Fruit fly (Drosophila melanogaster) whole organism, embryonic: ENCODE measurements around the gene CG32706.

ENCODE experiments used
- Awh ChIP-seq: fragments of 200-800 bp; sonication (Bioruptor generic); IDR thresholded peaks from 2 replicates; pipeline ENCODE4, ENCODE4 v1.3.6; 2022; ENCODE audit warnings: missing biosample characterization, missing genetic modification characterization
- CG10267 ChIP-seq: fragments of 200-800 bp; sonication (Bioruptor generic); optimal IDR thresholded peaks from 2 replicates; lab custom pipeline; 2018; ENCODE audit warnings: missing biosample characterization, mild to moderate bottlenecking, missing genetic modification characterization, moderate library complexity
- CG11398 ChIP-seq: fragments of 200-800 bp; sonication (Bioruptor generic); optimal IDR thresholded peaks from 2 replicates; lab custom pipeline; 2016; ENCODE audit warnings: missing biosample characterization, missing genetic modification characterization
- CG11504 ChIP-seq: fragments of 200-800 bp; sonication (Bioruptor generic); optimal IDR thresholded peaks from 3 replicates; lab custom pipeline; 2019; ENCODE audit warnings: missing biosample characterization, mild to moderate bottlenecking, missing genetic modification characterization, moderate library complexity
- CG12104 ChIP-seq: fragments of 200-800 bp; sonication (Bioruptor generic); optimal IDR thresholded peaks from 3 replicates; lab custom pipeline; 2016; ENCODE audit warnings: missing biosample characterization, missing genetic modification characterization
- CG1233 ChIP-seq: fragments of 200-800 bp; sonication (Bioruptor generic); optimal IDR thresholded peaks from 4 replicates; lab custom pipeline; 2018; ENCODE audit warnings: missing biosample characterization, mild to moderate bottlenecking, missing genetic modification characterization
- CG12769 ChIP-seq: fragments of 200-800 bp; sonication (Bioruptor generic); optimal IDR thresholded peaks from 2 replicates; lab custom pipeline; 2019; ENCODE audit warnings: missing biosample characterization, mild to moderate bottlenecking, missing genetic modification characterization, moderate library complexity
- CG17829 ChIP-seq: fragments of 200-800 bp; optimal IDR thresholded peaks from 2 replicates; lab custom pipeline; 2019; ENCODE audit warnings: missing biosample characterization, mild to moderate bottlenecking, missing genetic modification characterization, moderate library complexity
- CG2116 ChIP-seq: fragments of 200-800 bp; sonication (Bioruptor generic); optimal IDR thresholded peaks from 3 replicates; lab custom pipeline; 2018; ENCODE audit warnings: missing biosample characterization, mild to moderate bottlenecking, missing genetic modification characterization
- CG2120 ChIP-seq: fragments of 200-800 bp; sonication (Bioruptor generic); optimal IDR thresholded peaks from 3 replicates; lab custom pipeline; 2016; ENCODE audit warnings: missing biosample characterization, missing genetic modification characterization
- CG33213 ChIP-seq: fragments of 200-800 bp; sonication (Bioruptor generic); optimal IDR thresholded peaks from 3 replicates; lab custom pipeline; 2016; ENCODE audit warnings: missing biosample characterization, missing genetic modification characterization
- CG34422 ChIP-seq: fragments of 200-800 bp; sonication (Bioruptor generic); IDR thresholded peaks from 3 replicates; pipeline ENCODE4 v1.3.6; 2022; ENCODE audit warnings: missing biosample characterization, missing genetic modification characterization
- CG3847 ChIP-seq: fragments of 200-800 bp; sonication (Bioruptor generic); IDR thresholded peaks from 2 replicates; pipeline ENCODE4 v1.3.6; 2022; ENCODE audit warnings: missing biosample characterization, missing genetic modification characterization
- CG43689 ChIP-seq: fragments of 200-800 bp; sonication (Bioruptor generic); IDR thresholded peaks from 2 replicates; pipeline ENCODE4 v1.3.6; 2022; ENCODE audit warnings: missing biosample characterization, missing genetic modification characterization
- CG4820 ChIP-seq: fragments of 200-800 bp; sonication (Bioruptor generic); optimal IDR thresholded peaks from 3 replicates; lab custom pipeline; 2016; ENCODE audit warnings: missing biosample characterization, missing genetic modification characterization
- CG6175 ChIP-seq: fragments of 200-800 bp; sonication (Bioruptor generic); IDR thresholded peaks from 3 replicates; pipeline ENCODE4 v1.3.6; 2022; ENCODE audit warnings: missing biosample characterization, missing genetic modification characterization
- CG6765 ChIP-seq: fragments of 200-800 bp; sonication (Bioruptor generic); optimal IDR thresholded peaks from 3 replicates; lab custom pipeline; 2017; ENCODE audit warnings: missing biosample characterization, mild to moderate bottlenecking, missing genetic modification characterization
- CG6791 ChIP-seq: fragments of 200-800 bp; sonication (Bioruptor generic); IDR thresholded peaks from 3 replicates; pipeline ENCODE4 v1.3.6; 2022; ENCODE audit warnings: missing biosample characterization, missing genetic modification characterization; ENCODE audit not compliant: partially characterized antibody
- CG7987 ChIP-seq: fragments of 200-800 bp; sonication (Bioruptor generic); optimal IDR thresholded peaks from 2 replicates; lab custom pipeline; 2018; ENCODE audit warnings: missing biosample characterization, mild to moderate bottlenecking, missing genetic modification characterization, moderate library complexity
- CkIIα-i1 ChIP-seq: fragments of 200-800 bp; sonication (Bioruptor generic); IDR thresholded peaks from 2 replicates; pipeline ENCODE4 v1.3.6; 2022; ENCODE audit warnings: missing biosample characterization, missing genetic modification characterization
- Dll ChIP-seq: fragments of 200-800 bp; sonication (Bioruptor generic); IDR thresholded peaks from 4 replicates; pipeline ENCODE4 v1.3.6; 2022; ENCODE audit warnings: missing biosample characterization, missing genetic modification characterization; ENCODE audit not compliant: partially characterized antibody
- H2.0 ChIP-seq: fragments of 200-800 bp; sonication (Bioruptor generic); IDR thresholded peaks from 2 replicates; pipeline ENCODE4 v1.3.6; 2022; ENCODE audit warnings: missing biosample characterization, missing genetic modification characterization
- HHEX ChIP-seq: fragments of 200-800 bp; sonication (Bioruptor generic); optimal IDR thresholded peaks from 3 replicates; lab custom pipeline; 2017; ENCODE audit warnings: missing biosample characterization, mild to moderate bottlenecking, missing genetic modification characterization, missing genetic modification reagents
- HLH3B ChIP-seq: fragments of 200-800 bp; sonication (Bioruptor generic); IDR thresholded peaks from 2 replicates; pipeline ENCODE4 v1.3.6; 2022; ENCODE audit warnings: missing biosample characterization, missing genetic modification characterization
- Hmr ChIP-seq: fragments of 200-800 bp; sonication (Bioruptor generic); optimal IDR thresholded peaks from 3 replicates; lab custom pipeline; 2017; ENCODE audit warnings: mild to moderate bottlenecking, missing biosample characterization, missing genetic modification reagents, missing genetic modification characterization
- Lhr ChIP-seq: fragments of 200-800 bp; sonication (Bioruptor generic); optimal IDR thresholded peaks from 3 replicates; lab custom pipeline; 2017; ENCODE audit warnings: mild to moderate bottlenecking, missing biosample characterization, missing genetic modification reagents, missing genetic modification characterization
- Nf-YC ChIP-seq: fragments of 200-800 bp; optimal IDR thresholded peaks from 3 replicates; lab custom pipeline; 2019; ENCODE audit warnings: missing biosample characterization, mild to moderate bottlenecking, missing genetic modification characterization, moderate library complexity
- Ptx1 ChIP-seq: fragments of 200-800 bp; sonication (Bioruptor generic); IDR thresholded peaks from 2 replicates; pipeline ENCODE4 v1.3.6; 2022; ENCODE audit warnings: missing biosample characterization, missing genetic modification characterization
- Rx ChIP-seq: fragments of 200-800 bp; sonication (Bioruptor generic); IDR thresholded peaks from 2 replicates; pipeline ENCODE4 v1.3.6; 2022; ENCODE audit warnings: missing biosample characterization, missing genetic modification characterization
- ara ChIP-seq: fragments of 200-800 bp; sonication (Bioruptor generic); IDR thresholded peaks from 2 replicates; pipeline ENCODE4 v1.3.6; 2022; ENCODE audit warnings: missing biosample characterization, missing genetic modification characterization
- bigmax ChIP-seq: fragments of 200-800 bp; sonication (Bioruptor generic); optimal IDR thresholded peaks from 2 replicates; lab custom pipeline; 2018; ENCODE audit warnings: missing biosample characterization, mild to moderate bottlenecking, missing genetic modification characterization
- disco-r ChIP-seq: fragments of 200-800 bp; sonication (Bioruptor generic); optimal IDR thresholded peaks from 2 replicates; lab custom pipeline; 2016; ENCODE audit warnings: missing biosample characterization, missing genetic modification characterization
- emc ChIP-seq: fragments of 200-800 bp; sonication (Bioruptor generic); optimal IDR thresholded peaks from 2 replicates; lab custom pipeline; 2016; ENCODE audit warnings: missing biosample characterization, missing genetic modification characterization
- gt ChIP-seq: fragments of 200-800 bp; sonication (Bioruptor generic); IDR thresholded peaks from 2 replicates; pipeline ENCODE4 v1.3.6; 2022; ENCODE audit warnings: missing biosample characterization, missing genetic modification characterization
- hth ChIP-seq: fragments of >200 bp; optimal IDR thresholded peaks from 2 replicates; lab custom pipeline; 2017; ENCODE audit warnings: inconsistent platforms
- luna ChIP-seq: fragments of 200-800 bp; sonication (Bioruptor generic); optimal IDR thresholded peaks from 2 replicates; lab custom pipeline; 2016; ENCODE audit warnings: missing biosample characterization, missing genetic modification characterization
- nerfin-1 ChIP-seq: fragments of 200-800 bp; sonication (Bioruptor generic); optimal IDR thresholded peaks from 3 replicates; lab custom pipeline; 2019; ENCODE audit warnings: missing biosample characterization, mild to moderate bottlenecking, missing genetic modification characterization, moderate library complexity
- org-1 ChIP-seq: fragments of 200-800 bp; sonication (Bioruptor generic); optimal IDR thresholded peaks from 2 replicates; lab custom pipeline; 2017; ENCODE audit warnings: missing biosample characterization, missing genetic modification characterization
- psq ChIP-seq: fragments of 200-800 bp; sonication (Bioruptor generic); optimal IDR thresholded peaks from 2 replicates; lab custom pipeline; 2017; ENCODE audit warnings: missing biosample characterization, missing genetic modification characterization
- pum ChIP-seq: fragments of 200-800 bp; sonication (Bioruptor generic); optimal IDR thresholded peaks from 2 replicates; lab custom pipeline; 2016; ENCODE audit warnings: missing biosample characterization, missing genetic modification characterization
- scrt ChIP-seq: fragments of 200-800 bp; sonication (Bioruptor generic); optimal IDR thresholded peaks from 2 replicates; lab custom pipeline; 2018; ENCODE audit warnings: missing biosample characterization, mild to moderate bottlenecking, missing genetic modification characterization, moderate library complexity
- sens-2 ChIP-seq: fragments of 200-800 bp; sonication (Bioruptor generic); IDR thresholded peaks from 2 replicates; pipeline ENCODE4 v1.3.6; 2022; ENCODE audit warnings: missing biosample characterization, missing genetic modification characterization
- sisA ChIP-seq: fragments of 200-800 bp; sonication (Bioruptor generic); IDR thresholded peaks from 2 replicates; pipeline ENCODE4 v1.3.6; 2022; ENCODE audit warnings: missing biosample characterization, missing genetic modification characterization
- sna ChIP-seq: fragments of 200-800 bp; sonication (Bioruptor generic); IDR thresholded peaks from 2 replicates; pipeline ENCODE4 v1.3.6; 2022; ENCODE audit warnings: missing biosample characterization, missing genetic modification characterization; ENCODE audit not compliant: partially characterized antibody
- sob ChIP-seq: fragments of 200-800 bp; sonication (Bioruptor generic); IDR thresholded peaks from 2 replicates; pipeline ENCODE4 v1.3.6; 2022; ENCODE audit warnings: missing biosample characterization, missing genetic modification characterization
- sug ChIP-seq: fragments of 200-800 bp; optimal IDR thresholded peaks from 2 replicates; lab custom pipeline; 2019; ENCODE audit warnings: missing biosample characterization, mild to moderate bottlenecking, missing genetic modification characterization, moderate library complexity
- ttk ChIP-seq: fragments of 200-800 bp; sonication (Bioruptor generic); IDR thresholded peaks from 2 replicates; pipeline ENCODE4 v2.1.2; 2022; ENCODE audit warnings: missing biosample characterization, missing genetic modification characterization
- unpg ChIP-seq: fragments of 200-800 bp; sonication (Bioruptor generic); optimal IDR thresholded peaks from 3 replicates; lab custom pipeline; 2018; ENCODE audit warnings: missing biosample characterization, mild to moderate bottlenecking, missing genetic modification characterization, moderate library complexity
- wek ChIP-seq: fragments of 200-800 bp; sonication (Bioruptor generic); optimal IDR thresholded peaks from 3 replicates; lab custom pipeline; 2018; ENCODE audit warnings: missing biosample characterization, mild to moderate bottlenecking, missing genetic modification characterization, moderate library complexity

CG32706 gene

dm6 chrX:9109072-9109844 lies 22.3 kb downstream of the CG32706 start (continued):
- TF ChIP-seq scrt (peak; percentile 37), luna (GFP tag; lab: Kevin White, UChicago) (no peak), CG6175 (GFP tag; lab: Robert Waterston, UW) (no peak), CG1233 (GFP tag; lab: Kevin White, UChicago) (peak; percentile 31), Hmr (peak; percentile 39), sisA (GFP tag; lab: Robert Waterston, UW) (no peak; the same call in none of the 2 replicates), CG12769 (tag; lab: Kevin White, UChicago) (no peak), H2.0 (GFP tag; lab: Robert Waterston, UW) (peak; percentile 36), psq (GFP tag; lab: Kevin White, UChicago) (no peak), Rx (GFP tag; lab: Robert Waterston, UW) (peak; percentile 43), sug (tag; lab: Kevin White, UChicago) (no peak), ttk (GFP tag; lab: Robert Waterston, UW) (peak; percentile 22; the same call in 1 of the 2 replicates), ara (peak; percentile 22; the same call in 1 of the 2 replicates), CkIIα-i1 (GFP tag; lab: Robert Waterston, UW) (no peak), Lhr (GFP tag; lab: Kevin White, UChicago) (peak; percentile 61), CG17829 (tag; lab: Kevin White, UChicago) (peak; percentile 48), bigmax (GFP tag; lab: Kevin White, UChicago) (no peak), CG6791 (GFP tag; lab: Robert Waterston, UW) (no peak), nerfin-1 (tag; lab: Kevin White, UChicago) (peak; percentile 30), CG43689 (GFP tag; lab: Robert Waterston, UW) (no peak), CG4820 (GFP tag; lab: Kevin White, UChicago) (no peak), pum (GFP tag; lab: Kevin White, UChicago) (no peak), Ptx1 (GFP tag; lab: Robert Waterston, UW) (peak; percentile 24; the same call in 1 of the 2 replicates), CG6765 (no peak), CG3847 (GFP tag; lab: Robert Waterston, UW) (peak; percentile 22), sob (GFP tag; lab: Robert Waterston, UW) (peak; percentile 38; the same call in 1 of the 2 replicates), sens-2 (no peak), CG11504 (tag; lab: Kevin White, UChicago) (no peak), Dll (GFP tag; lab: Robert Waterston, UW) (0 out of 4 replicates have a peak, but pooled peaks have one; percentile 28), CG7987 (GFP tag; lab: Kevin White, UChicago) (no peak), Awh (GFP tag; lab: Robert Waterston, UW) (peak; percentile 44; the same call in 1 of the 2 replicates), disco-r (GFP tag; lab: Kevin White, UChicago) (no peak), HLH3B (GFP tag; lab: Robert Waterston, UW) (0 out of 2 replicates have a peak, but pooled peaks have one; percentile 9), CG12104 (GFP tag; lab: Kevin White, UChicago) (peak; percentile 61), Nf-YC (tag; lab: Kevin White, UChicago) (peak; percentile 36), sna (GFP tag; lab: Robert Waterston, UW) (0 out of 2 replicates have a peak, but pooled peaks have one; percentile 15), HHEX (GFP tag; lab: Kevin White, UChicago) (peak; percentile 13), CG2120 (GFP tag; lab: Kevin White, UChicago) (peak; percentile 65), CG33213 (GFP tag; lab: Kevin White, UChicago) (peak; percentile 34), CG10267 (tag; lab: Kevin White, UChicago) (peak; percentile 58), org-1 (GFP tag; lab: Kevin White, UChicago) (peak; percentile 17), CG2116 (peak; percentile 45), CG34422 (GFP tag; lab: Robert Waterston, UW) (0 out of 3 replicates have a peak, but pooled peaks have one; percentile 41), CG11398 (GFP tag; lab: Kevin White, UChicago) (no peak), wek (GFP tag; lab: Kevin White, UChicago) (peak; percentile 38), unpg (peak; percentile 51), emc (peak; percentile 4), hth (lab: Kevin White, UChicago) (no peak), gt (GFP tag; lab: Robert Waterston, UW) (no peak)
